Fruit fly (Drosophila melanogaster): ENCODE results near the gene CG46412.

The CG46412 gene

dm6 chr3L:11555662-11556460, 8.0 kb downstream of the CG46412 start:
- no peak for TF ChIP-seq HLH106 (tag; optimal IDR thresholded peaks at IDR 0.05)
- TF ChIP-seq sv (GFP tag; optimal IDR thresholded peaks at IDR 0.05): peak; percentile 57
- peak; percentile 89 for TF ChIP-seq Dfd (GFP tag; optimal IDR thresholded peaks at IDR 0.05)
- no peak for TF ChIP-seq OdsH (GFP tag; optimal IDR thresholded peaks at IDR 0.05)

- TF ChIP-seq psq (GFP tag; optimal IDR thresholded peaks at IDR 0.05) (no peak), Vsx2 (GFP tag; optimal IDR thresholded peaks at IDR 0.05; ENCODE audit: partially characterized antibody) (no peak), ey (GFP tag; optimal IDR thresholded peaks at IDR 0.05) (no peak)
Measured at dm6 chr3L:11554796-11555195, 9.1 kb downstream of the CG46412 start.

- TF ChIP-seq dl (GFP tag; optimal IDR thresholded peaks at IDR 0.05; ENCODE audit: insufficient read depth in 1 of 2, partially characterized antibody in 2 of 2) (no peak), Jra (GFP tag; optimal IDR thresholded peaks at IDR 0.05) (no peak), foxo (GFP tag; optimal IDR thresholded peaks at IDR 0.05) (peak in 1 of 2 experiments; percentile 60), sage (GFP tag; optimal IDR thresholded peaks at IDR 0.05) (peak; percentile 54), tai (GFP tag; optimal IDR thresholded peaks at IDR 0.05) (no peak), CG9705 (GFP tag; optimal IDR thresholded peaks at IDR 0.05) (no peak), pan (optimal IDR thresholded peaks at IDR 0.05) (no peak), CG32264 (GFP tag; optimal IDR thresholded peaks at IDR 0.05) (no peak), h (GFP tag; optimal IDR thresholded peaks at IDR 0.05) (peak; percentile 72), OdsH (GFP tag; optimal IDR thresholded peaks at IDR 0.05) (peak; percentile 55), br (GFP tag; optimal IDR thresholded peaks at IDR 0.05) (peak; percentile 45), N (GFP tag; optimal IDR thresholded peaks at IDR 0.05) (no peak), GATAd (GFP tag; optimal IDR thresholded peaks at IDR 0.05) (no peak), Dfd (GFP tag; optimal IDR thresholded peaks at IDR 0.05) (no peak), HLH106 (tag; optimal IDR thresholded peaks at IDR 0.05) (peak; percentile 57), ey (GFP tag; optimal IDR thresholded peaks at IDR 0.05) (peak; percentile 54), woc (GFP tag; optimal IDR thresholded peaks at IDR 0.05) (no peak), fru (GFP tag; optimal IDR thresholded peaks at IDR 0.05) (peak; percentile 47), CrebA (GFP tag; optimal IDR thresholded peaks at IDR 0.05; ENCODE audit: borderline replicate concordance) (no peak), psq (GFP tag; optimal IDR thresholded peaks at IDR 0.05) (peak; percentile 60), Hr78 (GFP tag; optimal IDR thresholded peaks at IDR 0.05) (no peak), usp (GFP tag; optimal IDR thresholded peaks at IDR 0.05) (no peak), dmrt93B (GFP tag; optimal IDR thresholded peaks at IDR 0.05) (no peak), Rel (GFP tag; optimal IDR thresholded peaks at IDR 0.05) (no peak), Rel (tag; optimal IDR thresholded peaks at IDR 0.05) (no peak), Myc (optimal IDR thresholded peaks at IDR 0.05) (no peak), rgr (GFP tag; optimal IDR thresholded peaks at IDR 0.05) (peak; percentile 44), Abd-B (GFP tag; optimal IDR thresholded peaks at IDR 0.05) (no peak), brk (GFP tag; optimal IDR thresholded peaks at IDR 0.05) (peak; percentile 11), Mio (GFP tag; optimal IDR thresholded peaks at IDR 0.05) (no peak), Sp1 (GFP tag; optimal IDR thresholded peaks at IDR 0.05) (peak; percentile 38), lola (GFP tag; optimal IDR thresholded peaks at IDR 0.05) (no peak), Dif (GFP tag; optimal IDR thresholded peaks at IDR 0.05; ENCODE audit: partially characterized antibody) (no peak), jim (GFP tag; optimal IDR thresholded peaks at IDR 0.05) (no peak), Hr83 (GFP tag; optimal IDR thresholded peaks at IDR 0.05; ENCODE audit: poor library complexity, severe bottlenecking) (no peak), dsf (GFP tag; optimal IDR thresholded peaks at IDR 0.05; ENCODE audit: borderline replicate concordance) (no peak), Hnf4 (GFP tag; optimal IDR thresholded peaks at IDR 0.05) (peak; percentile 47), Vsx2 (GFP tag; optimal IDR thresholded peaks at IDR 0.05; ENCODE audit: partially characterized antibody) (no peak), sv (GFP tag; optimal IDR thresholded peaks at IDR 0.05) (peak; percentile 72)
Measured at dm6 chr3L:11554338-11554737, 9.5 kb downstream of the CG46412 start.
